Worm (Caenorhabditis elegans): ENCODE data around the gene ceh-62.
A peak's percentile ranks its signal among the peaks of the same experiment; 100 is the strongest.

Gene ceh-62

DNA sequence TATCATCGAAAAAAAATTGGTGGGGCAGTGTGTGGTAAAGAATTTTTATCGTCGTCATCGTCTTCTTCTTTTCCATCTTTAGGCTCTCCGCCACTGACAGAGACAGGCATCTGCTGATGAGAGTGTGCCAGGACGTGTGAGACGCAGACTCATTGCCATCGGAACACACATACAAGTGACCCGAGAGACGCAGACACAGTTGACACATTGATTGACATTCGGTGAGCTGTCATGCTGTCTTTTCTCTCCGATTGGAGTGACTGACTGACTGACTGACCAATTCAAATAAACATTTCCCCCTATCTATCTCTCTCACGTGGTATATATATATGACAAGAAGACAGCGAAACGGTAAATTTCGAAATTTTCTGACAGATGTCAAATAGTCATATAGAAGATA lies 45.6 kb downstream of the ceh-62 start (continued):
- TF ChIP-seq fos-1 (tag; optimal IDR thresholded peaks at IDR 0.05) (no peak), zag-1 (tag; optimal IDR thresholded peaks at IDR 0.05) (no peak), xbp-1 (tag; optimal IDR thresholded peaks at IDR 0.05) (peak; percentile 55), nhr-90 (tag; optimal IDR thresholded peaks at IDR 0.05; ENCODE audit: poor library complexity) (peak; percentile 82), efl-3 (GFP tag; optimal IDR thresholded peaks at IDR 0.05) (no peak), egl-13 (tag; optimal IDR thresholded peaks at IDR 0.05) (peak; percentile 59), isw-1 (GFP tag; IDR thresholded peaks at IDR 0.05) (peak; percentile 24), dpl-1 (GFP tag; optimal IDR thresholded peaks at IDR 0.05) (peak; percentile 35 to 61 (median 55)), skn-1 (tag; optimal IDR thresholded peaks at IDR 0.05) (peak; percentile 63), zip-4 (GFP tag; optimal IDR thresholded peaks at IDR 0.05) (no peak), ceh-90 (tag; optimal IDR thresholded peaks at IDR 0.05) (no peak), unc-62 (GFP tag; optimal IDR thresholded peaks at IDR 0.05) (peak; percentile 41), swsn-7 (tag; optimal IDR thresholded peaks at IDR 0.05) (peak; percentile 68), jun-1 (tag; optimal IDR thresholded peaks at IDR 0.05) (peak; percentile 47), mab-9 (GFP tag; IDR thresholded peaks at IDR 0.05) (no peak), Y116A8C.19 (tag; optimal IDR thresholded peaks at IDR 0.05; ENCODE audit: borderline replicate concordance) (no peak), pax-3 (tag; optimal IDR thresholded peaks at IDR 0.05) (peak; percentile 29), lsy-2 (tag; optimal IDR thresholded peaks at IDR 0.05) (peak; percentile 65 to 72), sox-4 (tag; optimal IDR thresholded peaks at IDR 0.05) (no peak), mdl-1 (tag; optimal IDR thresholded peaks at IDR 0.05) (peak in 1 of 2 experiments; percentile 69), lin-13 (GFP tag; optimal IDR thresholded peaks at IDR 0.05) (peak; percentile 78), unc-130 (tag; optimal IDR thresholded peaks at IDR 0.05) (no peak), nhr-20 (tag; optimal IDR thresholded peaks at IDR 0.05) (peak; percentile 84), aly-2 (tag; optimal IDR thresholded peaks at IDR 0.05) (no peak), lin-35 (GFP tag; optimal IDR thresholded peaks at IDR 0.05) (peak; percentile 68 to 80), nhr-76 (tag; optimal IDR thresholded peaks at IDR 0.05) (no peak), tlp-1 (tag; optimal IDR thresholded peaks at IDR 0.05) (no peak), lir-3 (tag; optimal IDR thresholded peaks at IDR 0.05; ENCODE audit: poor library complexity) (peak; percentile 51), mef-2 (tag; optimal IDR thresholded peaks at IDR 0.05) (no peak), ceh-88 (GFP tag; IDR thresholded peaks at IDR 0.05) (peak; percentile 55), nhr-47 (tag; optimal IDR thresholded peaks at IDR 0.05) (peak; percentile 71), elt-3 (tag; optimal IDR thresholded peaks at IDR 0.05) (peak in 2 of 6 experiments; percentile 52 to 78), snpc-4 (tag; optimal IDR thresholded peaks at IDR 0.05) (peak; percentile 51), unc-98 (GFP tag; IDR thresholded peaks at IDR 0.05) (no peak), lin-15B (tag; optimal IDR thresholded peaks at IDR 0.05) (no peak), unc-30 (tag; optimal IDR thresholded peaks at IDR 0.05) (no peak), fkh-10 (GFP tag; optimal IDR thresholded peaks at IDR 0.05) (no peak), nhr-71 (tag; optimal IDR thresholded peaks at IDR 0.05) (peak; percentile 90), nhr-28 (tag; optimal IDR thresholded peaks at IDR 0.05) (no peak), nhr-84 (tag; optimal IDR thresholded peaks at IDR 0.05) (no peak), ces-1 (GFP tag; optimal IDR thresholded peaks at IDR 0.05) (no peak), elt-2 (tag; optimal IDR thresholded peaks at IDR 0.05) (peak; percentile 56), mep-1 (tag; optimal IDR thresholded peaks at IDR 0.05) (peak; percentile 89), nhr-12 (tag; optimal IDR thresholded peaks at IDR 0.05) (no peak), aha-1 (tag; optimal IDR thresholded peaks at IDR 0.05) (peak; percentile 62), rnt-1 (tag; optimal IDR thresholded peaks at IDR 0.05) (peak; percentile 56), sup-37 (GFP tag; optimal IDR thresholded peaks at IDR 0.05) (no peak), nhr-237 (tag; optimal IDR thresholded peaks at IDR 0.05) (no peak)
